Fruit fly (Drosophila melanogaster) whole organism, pupa: ENCODE results near the gene Vps37B.

Source experiments
- CG12605 ChIP-seq: fragments of 200-800 bp; sonication (Bioruptor generic); IDR thresholded peaks from 2 replicates; pipeline ENCODE4 v1.3.6; 2022; ENCODE audit warnings: missing biosample characterization, missing genetic modification characterization
- CG13204 ChIP-seq: fragments of 200-800 bp; sonication (Bioruptor generic); optimal IDR thresholded peaks from 2 replicates; lab custom pipeline; 2018; ENCODE audit warnings: missing biosample characterization, mild to moderate bottlenecking, missing genetic modification characterization, moderate library complexity
- CG17806 ChIP-seq: fragments of 200-800 bp; sonication (Bioruptor generic); optimal IDR thresholded peaks from 2 replicates; lab custom pipeline; 2018; ENCODE audit warnings: missing biosample characterization, mild to moderate bottlenecking, missing genetic modification characterization, moderate library complexity
- CG34367 ChIP-seq: fragments of 200-800 bp; sonication (Bioruptor generic); optimal IDR thresholded peaks from 2 replicates; lab custom pipeline; 2018; ENCODE audit warnings: missing biosample characterization, mild to moderate bottlenecking, missing genetic modification characterization
- CG4496 ChIP-seq: fragments of 200-800 bp; sonication (Bioruptor generic); IDR thresholded peaks from 3 replicates; pipeline ENCODE4 v1.3.6; 2022; ENCODE audit warnings: missing biosample characterization, missing genetic modification characterization
- CG8301 ChIP-seq: fragments of 200-800 bp; sonication (Bioruptor generic); optimal IDR thresholded peaks from 2 replicates; lab custom pipeline; 2018; ENCODE audit warnings: missing biosample characterization, mild to moderate bottlenecking, missing genetic modification characterization
- EcR ChIP-seq: fragments of 200-800 bp; sonication (Bioruptor generic); optimal IDR thresholded peaks from 3 replicates; lab custom pipeline; 2019; ENCODE audit warnings: missing biosample characterization, missing genetic modification characterization, mild to moderate bottlenecking, moderate library complexity, missing genetic modification reagents
- Pif1A ChIP-seq: fragments of 200-800 bp; sonication (Bioruptor generic); optimal IDR thresholded peaks from 3 replicates; lab custom pipeline; 2016; ENCODE audit warnings: missing biosample characterization, missing genetic modification characterization
- Snoo ChIP-seq: fragments of 200-800 bp; sonication (Bioruptor generic); optimal IDR thresholded peaks from 3 replicates; lab custom pipeline; 2017; ENCODE audit warnings: missing biosample characterization, mild to moderate bottlenecking, missing genetic modification characterization, inconsistent platforms

- TF ChIP-seq Pif1A, result peak; percentile 59
- TF ChIP-seq CG13204 (GFP tag; lab: Kevin White, UChicago), result no peak
- peak; percentile 63; the same call in 1 of the 3 replicates for TF ChIP-seq CG4496 (GFP tag; lab: Robert Waterston, UW)
- TF ChIP-seq CG17806, result peak; percentile 23
- TF ChIP-seq CG34367 (tag; lab: Kevin White, UChicago), result no peak
- TF ChIP-seq CG12605, result peak; percentile 53
- TF ChIP-seq Snoo, result peak; percentile 4
- no peak for TF ChIP-seq EcR (GFP tag; lab: Kevin White, UChicago)
- TF ChIP-seq CG8301 (tag; lab: Kevin White, UChicago), result peak; percentile 21
These were observed 27.7 kb upstream of the Vps37B start for dm6 chr3R:5198302-5198701.
